Worm (Caenorhabditis elegans): Measurements from ENCODE around the gene T22G5.3.

Gene T22G5.3

ce11 chrV:13866353-13866752 lies 14.4 kb upstream of the T22G5.3 start, which contains the start of gene nhr-175:
Gene nhr-175 (plus strand): TSS chrV:13866691.
- TF ChIP-seq F55B11.4 (tag; optimal IDR thresholded peaks at IDR 0.05; ENCODE audit: borderline replicate concordance, insufficient read depth), result no peak
- no peak for TF ChIP-seq aptf-2 (GFP tag; conservative IDR thresholded peaks at IDR 0.05)
- no peak for TF ChIP-seq snpc-3.4 (tag; optimal IDR thresholded peaks at IDR 0.05)
- no peak for TF ChIP-seq cebp-2 (GFP tag; IDR thresholded peaks at IDR 0.05)

ce11 chrV:13868886-13869285 lies 11.8 kb upstream of the T22G5.3 start:
- TF ChIP-seq ceh-27 (GFP tag; optimal IDR thresholded peaks at IDR 0.05) (peak; percentile 10), egrh-3 (GFP tag; IDR thresholded peaks at IDR 0.05) (peak; percentile 76; the same call in 1 of the 2 replicates)

ce11 chrV:13869551-13869950 lies 11.2 kb upstream of the T22G5.3 start:
- TF ChIP-seq sea-2 (GFP tag; IDR thresholded peaks at IDR 0.05) (no peak), tlf-1 (GFP tag; optimal IDR thresholded peaks at IDR 0.05) (no peak), rcor-1 (GFP tag; IDR thresholded peaks at IDR 0.05) (no peak), ztf-28 (GFP tag; IDR thresholded peaks at IDR 0.05) (no peak), ets-4 (GFP tag; optimal IDR thresholded peaks at IDR 0.05) (no peak), F33H1.4 (GFP tag; IDR thresholded peaks at IDR 0.05) (no peak), mes-4 (tag; optimal IDR thresholded peaks at IDR 0.05) (no peak), attf-3 (GFP tag; conservative IDR thresholded peaks at IDR 0.05) (no peak), snpc-3.4 (tag; optimal IDR thresholded peaks at IDR 0.05) (no peak), mcd-1 (GFP tag; IDR thresholded peaks at IDR 0.05) (no peak), madf-10 (tag; optimal IDR thresholded peaks at IDR 0.05) (no peak), madf-8 (GFP tag; conservative IDR thresholded peaks at IDR 0.05) (no peak), F23B12.7 (tag; optimal IDR thresholded peaks at IDR 0.05; ENCODE audit: insufficient read depth) (no peak), F10E7.11 (tag; optimal IDR thresholded peaks at IDR 0.05) (no peak)

ce11 chrV:13872895-13873294 lies 7.8 kb upstream of the T22G5.3 start, which contains the start of gene cpt-5:
Gene cpt-5 (plus strand): TSS chrV:13873195.
- no peak for TF ChIP-seq lin-40 (tag; optimal IDR thresholded peaks at IDR 0.05)
- TF ChIP-seq madf-8 (GFP tag; conservative IDR thresholded peaks at IDR 0.05), result no peak
- TF ChIP-seq ztf-3 (GFP tag; optimal IDR thresholded peaks at IDR 0.05), result no peak
- TF ChIP-seq chd-7 (tag; optimal IDR thresholded peaks at IDR 0.05), result no peak
- no peak for TF ChIP-seq him-1 (tag; optimal IDR thresholded peaks at IDR 0.05)
- no peak for TF ChIP-seq sea-2 (GFP tag; IDR thresholded peaks at IDR 0.05)
- no peak for TF ChIP-seq K11D2.4 (GFP tag; IDR thresholded peaks at IDR 0.05)
- no peak for TF ChIP-seq tlf-1 (GFP tag; optimal IDR thresholded peaks at IDR 0.05)
- TF ChIP-seq rec-8 (tag; optimal IDR thresholded peaks at IDR 0.05), result no peak
- TF ChIP-seq mel-28 (tag; optimal IDR thresholded peaks at IDR 0.05; ENCODE audit: borderline replicate concordance), result no peak
- no peak for TF ChIP-seq unc-130 (GFP tag; optimal IDR thresholded peaks at IDR 0.05)
- TF ChIP-seq ceh-91 (GFP tag; IDR thresholded peaks at IDR 0.05), result no peak
- no peak for TF ChIP-seq rcor-1 (GFP tag; IDR thresholded peaks at IDR 0.05)
- no peak for TF ChIP-seq B0261.1 (tag; optimal IDR thresholded peaks at IDR 0.05)
- TF ChIP-seq mes-4 (tag; optimal IDR thresholded peaks at IDR 0.05), result no peak
- no peak for TF ChIP-seq snpc-1.1 (tag; optimal IDR thresholded peaks at IDR 0.05; ENCODE audit: insufficient read depth)
- no peak for TF ChIP-seq dpff-1 (tag; optimal IDR thresholded peaks at IDR 0.05)

ce11 chrV:13873323-13873722 lies 7.4 kb upstream of the T22G5.3 start:
- TF ChIP-seq madf-6 (GFP tag; IDR thresholded peaks at IDR 0.05), result no peak
- no peak for TF ChIP-seq F55B11.4 (tag; optimal IDR thresholded peaks at IDR 0.05; ENCODE audit: borderline replicate concordance, insufficient read depth)
- no peak for TF ChIP-seq hlh-26 (GFP tag; conservative IDR thresholded peaks at IDR 0.05)
- no peak for TF ChIP-seq zim-3 (tag; optimal IDR thresholded peaks at IDR 0.05)
- TF ChIP-seq B0035.1 (tag; optimal IDR thresholded peaks at IDR 0.05), result no peak
- no peak for TF ChIP-seq egrh-3 (GFP tag; IDR thresholded peaks at IDR 0.05)
- TF ChIP-seq snpc-3.4 (tag; optimal IDR thresholded peaks at IDR 0.05), result no peak
- TF ChIP-seq ceh-100 (GFP tag; IDR thresholded peaks at IDR 0.05), result no peak
- no peak for TF ChIP-seq F52B5.7 (tag; optimal IDR thresholded peaks at IDR 0.05)
- TF ChIP-seq lin-40 (tag; optimal IDR thresholded peaks at IDR 0.05), result no peak
- TF ChIP-seq bed-2 (GFP tag; IDR thresholded peaks at IDR 0.05), result no peak
- no peak for TF ChIP-seq C06A6.2 (GFP tag; conservative IDR thresholded peaks at IDR 0.05)
- no peak for TF ChIP-seq pbrm-1 (GFP tag; IDR thresholded peaks at IDR 0.05)

Data from whole organism, young adult.